Worm (Caenorhabditis elegans) whole organism, L3 larva: ENCODE measurements around the gene W03G1.2.

Experiments
- ceh-28 ChIP-seq: fragments of 150-350 bp; optimal IDR thresholded peaks from 2 replicates; lab custom pipeline; 2014; ENCODE audit warnings: missing biosample characterization, missing genetic modification reagents, missing genetic modification characterization
- fos-1 ChIP-seq: fragments of 150-350 bp; optimal IDR thresholded peaks from 2 replicates; lab custom pipeline; 2014; ENCODE audit warnings: missing biosample characterization, missing genetic modification characterization
- hmg-11 ChIP-seq: sonication (generic microtip); optimal IDR thresholded peaks from 2 replicates; lab custom pipeline; 2016; ENCODE audit warnings: missing genetic modification characterization, missing compliant biosample characterization
- jun-1 ChIP-seq: fragments of 150-350 bp; optimal IDR thresholded peaks from 2 replicates; lab custom pipeline; 2014; ENCODE audit warnings: missing biosample characterization, missing genetic modification reagents, missing genetic modification characterization
- nfya-1 ChIP-seq: sonication (generic microtip); optimal IDR thresholded peaks from 2 replicates; lab custom pipeline; 2017; ENCODE audit warnings: missing genetic modification characterization, mild to moderate bottlenecking, missing compliant biosample characterization, antibody characterized with exemption, moderate library complexity; ENCODE audit not compliant: insufficient read depth
- pha-4 ChIP-seq: fragments of 150-350 bp; optimal IDR thresholded peaks from 2 replicates; lab custom pipeline; 2014; ENCODE audit warnings: missing biosample characterization, missing genetic modification reagents, missing genetic modification characterization
- unc-62 ChIP-seq: fragments of 150-350 bp; sonication (generic microtip); optimal IDR thresholded peaks from 4 replicates; lab custom pipeline; 2014; ENCODE audit warnings: missing biosample characterization, missing genetic modification reagents, missing genetic modification characterization

- TF ChIP-seq fos-1: no peak
- TF ChIP-seq nfya-1: no peak
- no peak for TF ChIP-seq hmg-11 (tag; lab: Kevin White, UChicago)
- TF ChIP-seq unc-62 (GFP tag; lab: Kevin White, UChicago): no peak
- TF ChIP-seq jun-1 (tag; lab: Kevin White, UChicago): no peak
- no peak for TF ChIP-seq ceh-28
- TF ChIP-seq pha-4 (tag; lab: Kevin White, UChicago): peak; percentile 34
These were observed 20.0 kb upstream of the W03G1.2 start for ce11 chrIV:504495-504894.
